Worm (Caenorhabditis elegans) whole organism, mixed stage, embryonic: ENCODE measurements around the gene btb-22.

Experiments used
- blmp-1 ChIP-seq: fragments of 150-350 bp; optimal IDR thresholded peaks from 2 replicates; lab custom pipeline; 2014; ENCODE audit warnings: missing biosample characterization, missing genetic modification characterization
- nhr-237 ChIP-seq: fragments of 150-350 bp; optimal IDR thresholded peaks from 2 replicates; lab custom pipeline; 2014; ENCODE audit warnings: missing biosample characterization, missing genetic modification characterization
- pha-4 ChIP-seq: fragments of 150-350 bp; optimal IDR thresholded peaks from 2 replicates; lab custom pipeline; 2018; ENCODE audit warnings: missing biosample characterization, missing genetic modification reagents, missing genetic modification characterization
- zip-8 ChIP-seq: fragments of 150-350 bp; optimal IDR thresholded peaks from 2 replicates; lab custom pipeline; 2014; ENCODE audit warnings: missing biosample characterization, missing genetic modification characterization

ce11 chrII:3250195-3250594 is 49.4 kb upstream of the btb-22 start:
- TF ChIP-seq nhr-237 (tag; lab: Kevin White, UChicago) (no peak), blmp-1 (tag; lab: Kevin White, UChicago) (no peak), pha-4 (tag; lab: Kevin White, UChicago) (no peak), zip-8 (tag; lab: Kevin White, UChicago) (no peak)
